Worm (Caenorhabditis elegans) whole organism, mixed stage, embryonic: ENCODE measurements around the gene Y110A2AL.4.

ENCODE experiments used
- M03D4.4 ChIP-seq: sonication (generic microtip); optimal IDR thresholded peaks from 2 replicates; lab custom pipeline; 2017; ENCODE audit warnings: mild to moderate bottlenecking, missing genetic modification characterization, missing compliant biosample characterization
- ces-1 ChIP-seq: fragments of 150-350 bp; optimal IDR thresholded peaks from 2 replicates; lab custom pipeline; 2014; ENCODE audit warnings: missing biosample characterization, missing genetic modification reagents, missing genetic modification characterization
- elt-1 ChIP-seq: sonication (generic microtip); optimal IDR thresholded peaks from 2 replicates; lab custom pipeline; 2017; ENCODE audit warnings: missing genetic modification characterization, mild to moderate bottlenecking, missing compliant biosample characterization, antibody characterized with exemption, moderate library complexity, borderline replicate concordance; ENCODE audit not compliant: insufficient read depth
- elt-3 ChIP-seq: fragments of 150-350 bp; optimal IDR thresholded peaks from 2 replicates; lab custom pipeline; 2014; ENCODE audit warnings: missing biosample characterization, missing genetic modification characterization
- lin-13 ChIP-seq: fragments of 150-350 bp; optimal IDR thresholded peaks from 2 replicates; lab custom pipeline; 2014; ENCODE audit warnings: missing biosample characterization, missing genetic modification characterization
- nhr-12 ChIP-seq: fragments of 150-350 bp; optimal IDR thresholded peaks from 2 replicates; lab custom pipeline; 2014; ENCODE audit warnings: missing biosample characterization, missing genetic modification characterization
- nhr-2 ChIP-seq: fragments of 150-350 bp; optimal IDR thresholded peaks from 2 replicates; lab custom pipeline; 2014; ENCODE audit warnings: missing biosample characterization, missing genetic modification characterization
- nhr-237 ChIP-seq: fragments of 150-350 bp; optimal IDR thresholded peaks from 2 replicates; lab custom pipeline; 2014; ENCODE audit warnings: missing biosample characterization, missing genetic modification characterization
- nhr-76 ChIP-seq: sonication (generic microtip); optimal IDR thresholded peaks from 2 replicates; lab custom pipeline; 2017; ENCODE audit warnings: missing biosample characterization, missing genetic modification characterization
- pha-4 ChIP-seq: fragments of 150-350 bp; optimal IDR thresholded peaks from 2 replicates; lab custom pipeline; 2018; ENCODE audit warnings: missing biosample characterization, missing genetic modification reagents, missing genetic modification characterization
- snpc-4 ChIP-seq: fragments of 150-350 bp; optimal IDR thresholded peaks from 2 replicates; lab custom pipeline; 2014; ENCODE audit warnings: missing biosample characterization, missing genetic modification characterization
- unc-120 ChIP-seq: sonication (generic microtip); optimal IDR thresholded peaks from 2 replicates; lab custom pipeline; 2017; ENCODE audit warnings: missing genetic modification characterization, missing compliant biosample characterization; ENCODE audit not compliant: poor library complexity, severe bottlenecking
- zip-8 ChIP-seq: fragments of 150-350 bp; optimal IDR thresholded peaks from 2 replicates; lab custom pipeline; 2014; ENCODE audit warnings: missing biosample characterization, missing genetic modification characterization
- ztf-11 ChIP-seq: fragments of 150-350 bp; optimal IDR thresholded peaks from 2 replicates; lab custom pipeline; 2014; ENCODE audit warnings: missing biosample characterization, missing genetic modification characterization

DNA sequence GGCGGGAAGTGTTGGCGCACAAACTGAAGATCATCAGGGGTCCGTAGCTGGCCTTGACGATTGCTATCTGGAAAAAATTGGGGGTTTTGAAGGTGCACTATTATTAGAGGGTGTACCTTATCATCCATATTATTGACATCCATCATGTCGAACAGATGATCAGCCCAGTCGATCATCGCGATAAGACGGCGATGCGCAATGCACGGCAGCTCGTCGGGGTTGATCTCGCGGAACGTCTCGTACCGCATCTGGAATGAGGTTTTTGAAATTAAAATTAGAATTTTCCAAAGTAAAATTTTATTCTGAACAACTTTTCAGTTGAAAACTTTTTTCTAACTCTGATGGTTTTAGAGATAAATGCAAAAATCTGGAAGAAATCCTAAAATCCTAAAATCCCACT is 41.2 kb upstream of the Y110A2AL.4 start:
- TF ChIP-seq nhr-76 (tag; lab: Kevin White, UChicago) (no peak), pha-4 (tag; lab: Kevin White, UChicago) (no peak), nhr-237 (tag; lab: Kevin White, UChicago) (no peak), ces-1 (GFP tag; lab: Kevin White, UChicago) (no peak), snpc-4 (tag; lab: Kevin White, UChicago) (no peak), nhr-12 (tag; lab: Kevin White, UChicago) (no peak), ztf-11 (tag; lab: Kevin White, UChicago) (no peak), zip-8 (no peak), elt-1 (tag; lab: Kevin White, UChicago) (peak; percentile 3), elt-3 (tag; lab: Kevin White, UChicago) (no peak), M03D4.4 (tag; lab: Kevin White, UChicago) (no peak), unc-120 (no peak), lin-13 (no peak), nhr-2 (tag; lab: Kevin White, UChicago) (no peak)
